Fruit fly (Drosophila melanogaster): Measurements from ENCODE around the gene Prosalpha2.
"Not testable (repeated sequence)": the region's sequence is repeated elsewhere in the genome, so short reads cannot be mapped to it uniquely, and the experiment has no call there.

- peak; percentile 53; the same call in 1 of the 4 replicates for TF ChIP-seq Gug (GFP tag; IDR thresholded peaks at IDR 0.05)
- TF ChIP-seq CG16863 (GFP tag; optimal IDR thresholded peaks at IDR 0.05); CG11085 (GFP tag; IDR thresholded peaks at IDR 0.05); gt (GFP tag; IDR thresholded peaks at IDR 0.05); Nf-YA (GFP tag; IDR thresholded peaks at IDR 0.05); Oli (tag; optimal IDR thresholded peaks at IDR 0.05); btn (GFP tag; optimal IDR thresholded peaks at IDR 0.05); Lim3 (GFP tag; IDR thresholded peaks at IDR 0.05); CG11456 (GFP tag; IDR thresholded peaks at IDR 0.05); Dref (GFP tag; IDR thresholded peaks at IDR 0.05); al (GFP tag; IDR thresholded peaks at IDR 0.05); Nf-YB (GFP tag; optimal IDR thresholded peaks at IDR 0.05): not testable (repeated sequence)
Observed at dm6 chr3R:12477239-12477865, 46.2 kb downstream of the Prosalpha2 start.

All from whole organism, embryonic.